Worm (Caenorhabditis elegans) whole organism, L4/young adult: ENCODE results near the gene K09E9.7.

Source experiments
- W03F9.2 ChIP-seq: fragments of 150-350 bp; optimal IDR thresholded peaks from 2 replicates; lab custom pipeline; 2014; ENCODE audit warnings: missing biosample characterization, missing genetic modification characterization
- him-1 ChIP-seq: sonication (generic microtip); optimal IDR thresholded peaks from 2 replicates; lab custom pipeline; 2016; ENCODE audit warnings: missing genotype, missing genetic modification reagents, missing genetic modification characterization, missing compliant biosample characterization

DNA sequence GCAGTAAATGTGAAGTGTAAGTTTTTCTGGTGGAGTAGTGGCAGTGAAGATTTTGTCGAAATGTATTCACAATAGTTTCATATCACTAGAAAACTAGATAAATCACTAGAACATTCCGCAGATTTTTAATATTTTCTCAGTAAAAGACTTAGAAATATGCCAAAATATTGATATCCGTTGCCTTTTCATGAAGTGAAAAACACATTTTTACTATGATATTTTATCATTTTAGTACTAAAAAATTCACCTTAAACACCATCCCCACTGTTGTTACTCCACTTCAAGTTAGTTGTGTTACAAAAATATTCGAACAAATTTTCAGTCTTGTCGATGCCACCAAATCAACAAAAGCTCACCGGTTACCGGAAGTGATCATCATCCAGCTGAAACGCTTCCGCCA lies 47.3 kb upstream of the K09E9.7 start:
- no peak for TF ChIP-seq W03F9.2
- no peak for TF ChIP-seq him-1
